Worm (Caenorhabditis elegans): ENCODE data around the gene mutd-1.

mutd-1 gene

ce11 chrIV:7149020-7149601, 15.2 kb upstream of the mutd-1 start, which contains the start of gene C34D4.4 (continued):
- 0 out of 2 replicates have a peak, but pooled peaks have one; percentile 55 for TF ChIP-seq hsf-1 (GFP tag; IDR thresholded peaks at IDR 0.05)
- peak; percentile 52 for TF ChIP-seq ceh-91 (GFP tag; IDR thresholded peaks at IDR 0.05)
- TF ChIP-seq D2030.7 (GFP tag; IDR thresholded peaks at IDR 0.05): peak; percentile 14; the same call in 1 of the 2 replicates
- peak; percentile 43; the same call in 1 of the 2 replicates for TF ChIP-seq dox-1 (GFP tag; IDR thresholded peaks at IDR 0.05)
- peak; percentile 73 for TF ChIP-seq lsl-1 (GFP tag; optimal IDR thresholded peaks at IDR 0.05)

ce11 chrIV:7147722-7148121, 13.8 kb upstream of the mutd-1 start:
- TF ChIP-seq dpff-1 (tag; optimal IDR thresholded peaks at IDR 0.05): no peak
- no peak for TF ChIP-seq snpc-1.1 (tag; optimal IDR thresholded peaks at IDR 0.05; ENCODE audit: insufficient read depth)
- no peak for TF ChIP-seq B0336.3 (GFP tag; IDR thresholded peaks at IDR 0.05)
- no peak for TF ChIP-seq egl-18 (GFP tag; IDR thresholded peaks at IDR 0.05)
- TF ChIP-seq F52B5.7 (tag; optimal IDR thresholded peaks at IDR 0.05): no peak
- no peak for TF ChIP-seq mel-28 (tag; optimal IDR thresholded peaks at IDR 0.05; ENCODE audit: borderline replicate concordance)
- no peak for TF ChIP-seq lin-35 (GFP tag; optimal IDR thresholded peaks at IDR 0.05)
- TF ChIP-seq pha-4 (tag; optimal IDR thresholded peaks at IDR 0.05): peak; percentile 68
- no peak for TF ChIP-seq bed-1 (GFP tag; IDR thresholded peaks at IDR 0.05)
- no peak for TF ChIP-seq snpc-4 (GFP tag; optimal IDR thresholded peaks at IDR 0.05)
- TF ChIP-seq snpc-4 (tag; optimal IDR thresholded peaks at IDR 0.05): no peak
- TF ChIP-seq hmg-1.2 (GFP tag; IDR thresholded peaks at IDR 0.05): peak; percentile 50; the same call in 1 of the 2 replicates
- TF ChIP-seq ZK185.1 (tag; optimal IDR thresholded peaks at IDR 0.05; ENCODE audit: poor library complexity, severe bottlenecking): peak; percentile 2
- no peak for TF ChIP-seq let-526 (GFP tag; IDR thresholded peaks at IDR 0.05)
- no peak for TF ChIP-seq ztf-26 (tag; optimal IDR thresholded peaks at IDR 0.05)
- no peak for TF ChIP-seq sptf-2 (GFP tag; optimal IDR thresholded peaks at IDR 0.05)
- no peak for TF ChIP-seq cebp-1 (GFP tag; IDR thresholded peaks at IDR 0.05)
- peak; percentile 26 for TF ChIP-seq cebp-1 (tag; optimal IDR thresholded peaks at IDR 0.05)
- no peak for TF ChIP-seq dpl-1 (GFP tag; optimal IDR thresholded peaks at IDR 0.05)
- TF ChIP-seq lin-54 (GFP tag; optimal IDR thresholded peaks at IDR 0.05): no peak
- no peak for TF ChIP-seq B0019.2 (GFP tag; conservative IDR thresholded peaks at IDR 0.05)
- TF ChIP-seq him-1 (tag; optimal IDR thresholded peaks at IDR 0.05): no peak
- no peak for TF ChIP-seq B0035.1 (tag; optimal IDR thresholded peaks at IDR 0.05)
- no peak for TF ChIP-seq F57C9.4 (tag; optimal IDR thresholded peaks at IDR 0.05)
- TF ChIP-seq nhr-80 (tag; optimal IDR thresholded peaks at IDR 0.05): peak; percentile 24
- no peak for TF ChIP-seq ceh-40 (GFP tag; IDR thresholded peaks at IDR 0.05)
- TF ChIP-seq Y53G8AR.9 (GFP tag; conservative IDR thresholded peaks at IDR 0.05): no peak
- no peak for TF ChIP-seq hlh-12 (tag; optimal IDR thresholded peaks at IDR 0.05)
- TF ChIP-seq akir-1 (GFP tag; optimal IDR thresholded peaks at IDR 0.05): no peak
- TF ChIP-seq Y95B8A.8 (GFP tag; IDR thresholded peaks at IDR 0.05): no peak
- no peak for TF ChIP-seq tbp1 (GFP tag; optimal IDR thresholded peaks at IDR 0.05)
- TF ChIP-seq unc-130 (GFP tag; optimal IDR thresholded peaks at IDR 0.05): no peak
- no peak for TF ChIP-seq lir-1 (GFP tag; conservative IDR thresholded peaks at IDR 0.05)
- TF ChIP-seq tlf-1 (GFP tag; optimal IDR thresholded peaks at IDR 0.05): no peak
